Worm (Caenorhabditis elegans): Measurements from ENCODE around the gene sri-36.
"Not testable (repeated sequence)": the region's sequence is repeated elsewhere in the genome, so short reads cannot be mapped to it uniquely, and the experiment has no call there.

DNA sequence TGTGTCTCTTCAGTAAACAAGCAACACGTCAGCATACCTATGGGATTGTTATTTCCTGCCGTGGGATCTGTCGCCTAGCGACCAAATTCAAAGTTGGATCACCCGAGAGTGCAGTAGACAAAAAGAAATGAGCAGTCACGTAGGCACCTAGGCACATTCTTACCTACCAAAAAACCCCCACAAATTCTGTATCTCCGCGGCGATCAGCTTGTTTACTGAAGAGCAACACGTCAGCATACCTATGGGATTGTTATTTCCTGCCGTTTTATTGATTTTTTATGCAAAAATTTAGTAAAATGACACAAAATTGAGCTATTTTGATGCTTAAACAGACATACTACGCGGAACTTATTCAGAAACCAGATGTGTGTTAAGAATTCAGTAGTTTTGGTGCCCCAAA, 50.9 kb downstream of the sri-36 start, which contains the start of gene K02F6.5:
- not testable (repeated sequence) for TF ChIP-seq unc-39 (tag; optimal IDR thresholded peaks at IDR 0.05); aly-2 (tag; optimal IDR thresholded peaks at IDR 0.05); nhr-77 (tag; optimal IDR thresholded peaks at IDR 0.05); skn-1 (tag; optimal IDR thresholded peaks at IDR 0.05); nhr-12 (tag; optimal IDR thresholded peaks at IDR 0.05); zag-1 (tag; optimal IDR thresholded peaks at IDR 0.05); nhr-11 (tag; optimal IDR thresholded peaks at IDR 0.05); unc-62 (GFP tag; optimal IDR thresholded peaks at IDR 0.05); lsy-2 (tag; optimal IDR thresholded peaks at IDR 0.05); lin-11 (tag; optimal IDR thresholded peaks at IDR 0.05); sma-3 (GFP tag; optimal IDR thresholded peaks at IDR 0.05); crh-2 (tag; optimal IDR thresholded peaks at IDR 0.05); alr-1 (tag; optimal IDR thresholded peaks at IDR 0.05)

Measured in whole organism, L2 larva.